Worm (Caenorhabditis elegans) whole organism, L3 larva: ENCODE results near the gene ech-3.

Experiments
- ceh-82 ChIP-seq: fragments of 150-350 bp; optimal IDR thresholded peaks from 2 replicates; lab custom pipeline; 2014; ENCODE audit warnings: missing biosample characterization, missing genetic modification characterization
- egl-27 ChIP-seq: sonication (generic microtip); optimal IDR thresholded peaks from 4 replicates; lab custom pipeline; 2017; ENCODE audit warnings: missing biosample characterization, missing genetic modification reagents, missing genetic modification characterization
- elt-2 ChIP-seq: sonication (generic microtip); optimal IDR thresholded peaks from 2 replicates; lab custom pipeline; 2016; ENCODE audit warnings: missing genetic modification reagents, mild to moderate bottlenecking, missing genetic modification characterization, missing compliant biosample characterization
- fkh-10 ChIP-seq: sonication (generic microtip); optimal IDR thresholded peaks from 2 replicates; lab custom pipeline; 2017; ENCODE audit warnings: missing biosample characterization, missing genetic modification reagents, missing genetic modification characterization
- lin-15B ChIP-seq: fragments of 150-350 bp; optimal IDR thresholded peaks from 2 replicates; lab custom pipeline; 2014; ENCODE audit warnings: missing biosample characterization, missing genetic modification characterization
- nhr-11 ChIP-seq: fragments of 150-350 bp; optimal IDR thresholded peaks from 2 replicates; lab custom pipeline; 2014; ENCODE audit warnings: missing biosample characterization, missing genetic modification characterization
- nhr-25 ChIP-seq: sonication (generic microtip); optimal IDR thresholded peaks from 2 replicates; lab custom pipeline; 2017; ENCODE audit warnings: missing biosample characterization, missing genetic modification characterization
- pqm-1 ChIP-seq: fragments of 150-350 bp; optimal IDR thresholded peaks from 2 replicates; lab custom pipeline; 2017; ENCODE audit warnings: missing biosample characterization, missing genetic modification characterization, inconsistent platforms
- ztf-11 ChIP-seq: fragments of 150-350 bp; optimal IDR thresholded peaks from 2 replicates; lab custom pipeline; 2014; ENCODE audit warnings: missing biosample characterization, missing genetic modification characterization

DNA sequence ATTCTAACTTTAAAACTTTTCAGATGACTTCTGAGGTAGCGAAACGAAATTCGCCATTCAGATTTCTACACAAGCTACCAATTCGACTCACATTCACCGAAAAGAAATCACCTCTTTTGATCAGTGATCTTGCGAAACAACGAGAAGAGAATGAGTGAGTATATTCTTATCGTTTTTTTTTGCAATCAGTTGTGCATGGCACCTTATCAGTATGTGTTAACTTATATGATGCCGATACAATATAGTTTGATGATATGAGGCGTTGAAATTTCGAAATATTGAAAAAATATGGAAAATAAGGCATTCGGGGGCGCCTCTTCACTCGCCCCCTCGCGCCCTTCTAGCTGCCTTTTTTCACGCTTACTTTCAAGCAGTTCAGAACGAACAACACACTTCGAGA is 4.1 kb upstream of the ech-3 start:
- peak; percentile 96 for TF ChIP-seq elt-2
- TF ChIP-seq egl-27: no peak
- TF ChIP-seq pqm-1 (tag; lab: Kevin White, UChicago): peak; percentile 92
- no peak for TF ChIP-seq ceh-82 (tag; lab: Kevin White, UChicago)
- no peak for TF ChIP-seq nhr-25 (tag; lab: Kevin White, UChicago)
- TF ChIP-seq nhr-11 (tag; lab: Kevin White, UChicago): no peak
- no peak for TF ChIP-seq fkh-10
- TF ChIP-seq ztf-11 (tag; lab: Kevin White, UChicago): no peak
- no peak for TF ChIP-seq lin-15B (tag; lab: Kevin White, UChicago)
